Fruit fly (Drosophila melanogaster) whole organism, prepupa: ENCODE data around the gene phtm.

Experiments used
- CG10631 ChIP-seq: fragments of 200-800 bp; sonication (Bioruptor generic); optimal IDR thresholded peaks from 2 replicates; lab custom pipeline; 2016; ENCODE audit warnings: missing biosample characterization, missing genetic modification characterization
- CG16779 ChIP-seq: fragments of 200-800 bp; sonication (Bioruptor generic); optimal IDR thresholded peaks from 3 replicates; lab custom pipeline; 2017; ENCODE audit warnings: missing biosample characterization, mild to moderate bottlenecking, missing genetic modification characterization
- CG8119 ChIP-seq: fragments of 200-800 bp; sonication (Bioruptor generic); IDR thresholded peaks from 3 replicates; pipeline ENCODE4 v1.3.6; 2022; ENCODE audit warnings: missing biosample characterization, missing genetic modification characterization
- vri ChIP-seq: fragments of 200-800 bp; sonication (Bioruptor generic); optimal IDR thresholded peaks from 3 replicates; lab custom pipeline; 2016; ENCODE audit warnings: missing biosample characterization, mild to moderate bottlenecking, missing genetic modification characterization

- no peak for TF ChIP-seq vri (GFP tag; lab: Kevin White, UChicago)
- no peak for TF ChIP-seq CG10631 (GFP tag; lab: Kevin White, UChicago)
- TF ChIP-seq CG8119 (GFP tag; lab: Robert Waterston, UW), result no peak
- TF ChIP-seq CG16779 (tag; lab: Kevin White, UChicago), result no peak
Measured at dm6 chrX:18700586-18700985, 15.0 kb downstream of the phtm start.
